Worm (Caenorhabditis elegans): ENCODE results near the gene C38C3.6.

C38C3.6 gene

ce11 chrV:1491510-1491909 is at the start of gene C38C3.6:
Gene C38C3.6 (minus strand): TSS chrV:1491610.
- TF ChIP-seq Y56A3A.18 (GFP tag; IDR thresholded peaks at IDR 0.05) = no peak
- TF ChIP-seq C06A6.2 (GFP tag; conservative IDR thresholded peaks at IDR 0.05) = no peak
- TF ChIP-seq atf-7 (tag; optimal IDR thresholded peaks at IDR 0.05) = no peak
- TF ChIP-seq Y53G8AR.9 (GFP tag; conservative IDR thresholded peaks at IDR 0.05) = no peak
- TF ChIP-seq nhr-27 (tag; optimal IDR thresholded peaks at IDR 0.05) = no peak
- no peak for TF ChIP-seq tlf-1 (GFP tag; optimal IDR thresholded peaks at IDR 0.05)
- no peak for TF ChIP-seq bed-1 (GFP tag; IDR thresholded peaks at IDR 0.05)
- no peak for TF ChIP-seq dpl-1 (GFP tag; optimal IDR thresholded peaks at IDR 0.05)
- no peak for TF ChIP-seq ceh-58 (GFP tag; IDR thresholded peaks at IDR 0.05)
- no peak for TF ChIP-seq ekl-4 (GFP tag; IDR thresholded peaks at IDR 0.05)

ce11 chrV:1540249-1540648 is 48.8 kb upstream of the C38C3.6 start:
- TF ChIP-seq sdz-38 (tag; optimal IDR thresholded peaks at IDR 0.05) (no peak), madf-10 (tag; optimal IDR thresholded peaks at IDR 0.05) (no peak), aptf-3 (GFP tag; IDR thresholded peaks at IDR 0.05) (no peak), ZK185.1 (tag; optimal IDR thresholded peaks at IDR 0.05; ENCODE audit: poor library complexity, severe bottlenecking) (no peak), pbrm-1 (GFP tag; IDR thresholded peaks at IDR 0.05) (no peak), athp-1 (tag; optimal IDR thresholded peaks at IDR 0.05) (no peak), zfh-2 (GFP tag; conservative IDR thresholded peaks at IDR 0.05) (no peak), ztf-18 (tag; optimal IDR thresholded peaks at IDR 0.05) (no peak)

ce11 chrV:1538842-1539241 is 47.4 kb upstream of the C38C3.6 start:
- TF ChIP-seq F57A8.1 (GFP tag; optimal IDR thresholded peaks at IDR 0.05) = no peak
- TF ChIP-seq ccch-3 (GFP tag; optimal IDR thresholded peaks at IDR 0.05) = no peak
- TF ChIP-seq egl-18 (GFP tag; IDR thresholded peaks at IDR 0.05) = no peak
- no peak for TF ChIP-seq die-1 (tag; optimal IDR thresholded peaks at IDR 0.05)
- TF ChIP-seq madf-3 (GFP tag; IDR thresholded peaks at IDR 0.05) = no peak
- TF ChIP-seq snpc-1.3 (tag; optimal IDR thresholded peaks at IDR 0.05; ENCODE audit: insufficient read depth) = no peak
- TF ChIP-seq K11D2.4 (GFP tag; IDR thresholded peaks at IDR 0.05) = no peak
- TF ChIP-seq T07F8.4 (tag; optimal IDR thresholded peaks at IDR 0.05) = no peak
- TF ChIP-seq dpff-1 (tag; optimal IDR thresholded peaks at IDR 0.05) = no peak
- TF ChIP-seq egl-44 (GFP tag; IDR thresholded peaks at IDR 0.05) = no peak
- TF ChIP-seq F49E8.2 (tag; optimal IDR thresholded peaks at IDR 0.05; ENCODE audit: insufficient read depth) = no peak
- no peak for TF ChIP-seq pha-4 (tag; optimal IDR thresholded peaks at IDR 0.05)
- no peak for TF ChIP-seq lir-1 (GFP tag; conservative IDR thresholded peaks at IDR 0.05)

ce11 chrV:1536979-1537378 is 45.6 kb upstream of the C38C3.6 start, which contains the start of gene K02H11.9:
Gene K02H11.9 (minus strand): TSS chrV:1537079.
- no peak for TF ChIP-seq ztf-26 (tag; optimal IDR thresholded peaks at IDR 0.05)
- TF ChIP-seq ztf-3 (GFP tag; optimal IDR thresholded peaks at IDR 0.05) = no peak
- no peak for TF ChIP-seq unc-62 (GFP tag; optimal IDR thresholded peaks at IDR 0.05)
- TF ChIP-seq somi-1 (GFP tag; optimal IDR thresholded peaks at IDR 0.05) = no peak
- TF ChIP-seq F10E7.11 (tag; optimal IDR thresholded peaks at IDR 0.05) = no peak
- TF ChIP-seq ztf-28 (GFP tag; IDR thresholded peaks at IDR 0.05) = no peak
- no peak for TF ChIP-seq Y53G8AR.9 (GFP tag; conservative IDR thresholded peaks at IDR 0.05)
- TF ChIP-seq Y56A3A.18 (GFP tag; IDR thresholded peaks at IDR 0.05) = no peak
- TF ChIP-seq madf-6 (GFP tag; IDR thresholded peaks at IDR 0.05) = no peak
- no peak for TF ChIP-seq sdz-38 (tag; optimal IDR thresholded peaks at IDR 0.05)
- no peak for TF ChIP-seq B0261.1 (tag; optimal IDR thresholded peaks at IDR 0.05)
- TF ChIP-seq F23B12.7 (tag; optimal IDR thresholded peaks at IDR 0.05; ENCODE audit: insufficient read depth) = no peak
- no peak for TF ChIP-seq snpc-1.1 (tag; optimal IDR thresholded peaks at IDR 0.05; ENCODE audit: insufficient read depth)
- no peak for TF ChIP-seq hmg-20 (GFP tag; IDR thresholded peaks at IDR 0.05)
- TF ChIP-seq F22D6.2 (tag; optimal IDR thresholded peaks at IDR 0.05) = no peak
- no peak for TF ChIP-seq rec-8 (tag; optimal IDR thresholded peaks at IDR 0.05)
- TF ChIP-seq sptf-2 (GFP tag; optimal IDR thresholded peaks at IDR 0.05) = no peak
- TF ChIP-seq dox-1 (GFP tag; IDR thresholded peaks at IDR 0.05) = no peak

Data from whole organism, young adult.